Worm (Caenorhabditis elegans) whole organism, L2 larva: ENCODE measurements around the gene F29A7.4.

ENCODE experiments used
- C34F6.9 ChIP-seq: fragments of 150-350 bp; optimal IDR thresholded peaks from 2 replicates; lab custom pipeline; 2014; ENCODE audit warnings: missing biosample characterization, missing genetic modification characterization
- F13H6.1 ChIP-seq: sonication (generic microtip); optimal IDR thresholded peaks from 2 replicates; lab custom pipeline; 2016; ENCODE audit warnings: missing genetic modification characterization, missing compliant biosample characterization
- R02D3.7 ChIP-seq: fragments of 150-350 bp; optimal IDR thresholded peaks from 2 replicates; lab custom pipeline; 2014; ENCODE audit warnings: missing biosample characterization, missing genetic modification characterization
- Y55F3AM.14 ChIP-seq: fragments of 200-800 bp; sonication (Bioruptor generic); optimal IDR thresholded peaks from 2 replicates; lab custom pipeline; 2018; ENCODE audit warnings: mild to moderate bottlenecking, missing genetic modification characterization, missing compliant biosample characterization
- ZK546.5 ChIP-seq: sonication (generic microtip); optimal IDR thresholded peaks from 2 replicates; lab custom pipeline; 2017; ENCODE audit warnings: missing biosample characterization, missing genetic modification characterization
- alr-1 ChIP-seq: fragments of 150-350 bp; optimal IDR thresholded peaks from 2 replicates; lab custom pipeline; 2014; ENCODE audit warnings: missing biosample characterization, missing genetic modification characterization
- aly-2 ChIP-seq: fragments of 150-350 bp; optimal IDR thresholded peaks from 2 replicates; lab custom pipeline; 2014; ENCODE audit warnings: missing biosample characterization, missing genetic modification characterization
- ama-1 ChIP-seq: fragments of 150-350 bp; optimal IDR thresholded peaks from 2 replicates; lab custom pipeline; 2018; ENCODE audit warnings: inconsistent platforms
- blmp-1 ChIP-seq: sonication (generic microtip); optimal IDR thresholded peaks from 2 replicates; lab custom pipeline; 2017; ENCODE audit warnings: missing genetic modification characterization, mild to moderate bottlenecking, missing compliant biosample characterization, antibody characterized with exemption, moderate library complexity; ENCODE audit not compliant: insufficient read depth
- ceh-16 ChIP-seq: fragments of 150-350 bp; optimal IDR thresholded peaks from 2 replicates; lab custom pipeline; 2014; ENCODE audit warnings: missing biosample characterization, missing genetic modification characterization
- ceh-82 ChIP-seq: fragments of 150-350 bp; optimal IDR thresholded peaks from 2 replicates; lab custom pipeline; 2014; ENCODE audit warnings: missing biosample characterization, missing genetic modification characterization
- crh-2 ChIP-seq: sonication (generic microtip); optimal IDR thresholded peaks from 2 replicates; lab custom pipeline; 2017; ENCODE audit warnings: missing biosample characterization, missing genetic modification characterization
- dmd-4 ChIP-seq: sonication (generic microtip); optimal IDR thresholded peaks from 2 replicates; lab custom pipeline; 2017; ENCODE audit warnings: missing biosample characterization, missing genetic modification characterization
- egl-27 ChIP-seq: sonication (generic microtip); optimal IDR thresholded peaks from 3 replicates; lab custom pipeline; 2017; ENCODE audit warnings: missing biosample characterization, missing genetic modification reagents, missing genetic modification characterization
- elt-1 ChIP-seq: fragments of 150-350 bp; optimal IDR thresholded peaks from 2 replicates; lab custom pipeline; 2014; ENCODE audit warnings: missing biosample characterization, missing genetic modification characterization
- elt-3 ChIP-seq: sonication (generic microtip); optimal IDR thresholded peaks from 2 replicates; lab custom pipeline; 2017; ENCODE audit warnings: missing biosample characterization, missing genetic modification characterization
- fos-1 ChIP-seq: fragments of 150-350 bp; optimal IDR thresholded peaks from 2 replicates; lab custom pipeline; 2014; ENCODE audit warnings: missing biosample characterization, missing genetic modification characterization
- gmeb-1 ChIP-seq: fragments of 150-350 bp; optimal IDR thresholded peaks from 2 replicates; lab custom pipeline; 2014; ENCODE audit warnings: missing biosample characterization, missing genetic modification characterization
- lin-11 ChIP-seq: fragments of 150-350 bp; sonication (generic microtip); optimal IDR thresholded peaks from 2 replicates; lab custom pipeline; 2014; ENCODE audit warnings: missing biosample characterization, missing genetic modification characterization, inconsistent platforms, mixed read lengths
- lin-13 ChIP-seq: fragments of 150-350 bp; optimal IDR thresholded peaks from 2 replicates; lab custom pipeline; 2014; ENCODE audit warnings: missing biosample characterization, missing genetic modification reagents, missing genetic modification characterization
- lin-39 ChIP-seq: fragments of 150-350 bp; optimal IDR thresholded peaks from 2 replicates; lab custom pipeline; 2014; ENCODE audit warnings: missing biosample characterization, missing genetic modification reagents, missing genetic modification characterization
- lsy-2 ChIP-seq, 2 experiments: fragments of 150-350 bp in 1 of 2; sonication (generic microtip) in 1 of 2; optimal IDR thresholded peaks; 2 replicates each; lab custom pipeline; 2014 to 2017; ENCODE audit warnings: missing biosample characterization in 2 of 2, missing genetic modification characterization in 2 of 2
- mab-5 ChIP-seq: fragments of 150-350 bp; optimal IDR thresholded peaks from 2 replicates; lab custom pipeline; 2014; ENCODE audit warnings: missing biosample characterization, missing genetic modification characterization
- mbf-1 ChIP-seq: sonication (generic microtip); optimal IDR thresholded peaks from 2 replicates; lab custom pipeline; 2017; ENCODE audit warnings: missing biosample characterization, missing genetic modification characterization
- mdl-1 ChIP-seq, 2 experiments: fragments of 150-350 bp in 1 of 2; sonication (generic microtip) in 1 of 2; optimal IDR thresholded peaks; 2 replicates each; lab custom pipeline; 2017; ENCODE audit warnings: missing biosample characterization in 2 of 2, missing genetic modification characterization in 2 of 2
- nhr-10 ChIP-seq: sonication (generic microtip); optimal IDR thresholded peaks from 2 replicates; lab custom pipeline; 2017; ENCODE audit warnings: missing biosample characterization, missing genetic modification characterization
- nhr-11 ChIP-seq: fragments of 150-350 bp; optimal IDR thresholded peaks from 2 replicates; lab custom pipeline; 2014; ENCODE audit warnings: missing biosample characterization, missing genetic modification characterization
- nhr-12 ChIP-seq: fragments of 150-350 bp; optimal IDR thresholded peaks from 2 replicates; lab custom pipeline; 2014; ENCODE audit warnings: missing biosample characterization, missing genetic modification characterization
- nhr-129 ChIP-seq: fragments of 150-350 bp; optimal IDR thresholded peaks from 2 replicates; lab custom pipeline; 2014; ENCODE audit warnings: missing biosample characterization, missing genetic modification characterization
- nhr-21 ChIP-seq: fragments of 150-350 bp; optimal IDR thresholded peaks from 2 replicates; lab custom pipeline; 2014; ENCODE audit warnings: missing biosample characterization, missing genetic modification characterization
- nhr-23 ChIP-seq: fragments of 150-350 bp; optimal IDR thresholded peaks from 2 replicates; lab custom pipeline; 2014; ENCODE audit warnings: missing biosample characterization, missing genetic modification reagents, missing genetic modification characterization
- nhr-237 ChIP-seq: fragments of 150-350 bp; optimal IDR thresholded peaks from 2 replicates; lab custom pipeline; 2014; ENCODE audit warnings: missing biosample characterization, missing genetic modification characterization
- nhr-25 ChIP-seq: fragments of 150-350 bp; sonication (generic microtip); optimal IDR thresholded peaks from 3 replicates; lab custom pipeline; 2014; ENCODE audit warnings: missing biosample characterization, missing genetic modification characterization
- nhr-6 ChIP-seq: fragments of 150-350 bp; optimal IDR thresholded peaks from 2 replicates; lab custom pipeline; 2014; ENCODE audit warnings: missing biosample characterization, missing genetic modification characterization
- nhr-77 ChIP-seq: fragments of 150-350 bp; optimal IDR thresholded peaks from 2 replicates; lab custom pipeline; 2014; ENCODE audit warnings: missing biosample characterization, missing genetic modification characterization
- peb-1 ChIP-seq: fragments of 150-350 bp; optimal IDR thresholded peaks from 2 replicates; lab custom pipeline; 2014; ENCODE audit warnings: missing biosample characterization, missing genetic modification characterization
- sem-4 ChIP-seq: fragments of 150-350 bp; optimal IDR thresholded peaks from 2 replicates; lab custom pipeline; 2014; ENCODE audit warnings: missing biosample characterization, missing genetic modification reagents, missing genetic modification characterization
- skn-1 ChIP-seq: sonication (generic microtip); optimal IDR thresholded peaks from 2 replicates; lab custom pipeline; 2017; ENCODE audit warnings: missing biosample characterization, missing genetic modification characterization
- sma-3 ChIP-seq: sonication (generic microtip); optimal IDR thresholded peaks from 2 replicates; lab custom pipeline; 2016; ENCODE audit warnings: missing genetic modification reagents, missing genetic modification characterization, missing compliant biosample characterization
- sma-9 ChIP-seq, 2 experiments: fragments of 150-350 bp in 1 of 2; sonication (generic microtip) in 1 of 2; optimal IDR thresholded peaks; 2 replicates each; lab custom pipeline; 2014 to 2016; ENCODE audit warnings: missing genetic modification characterization in 2 of 2, mild to moderate bottlenecking in 1 of 2, missing biosample characterization in 1 of 2, missing compliant biosample characterization in 1 of 2, missing genetic modification reagents in 1 of 2, moderate library complexity in 1 of 2
- snpc-4 ChIP-seq: fragments of 150-350 bp; optimal IDR thresholded peaks from 2 replicates; lab custom pipeline; 2014; ENCODE audit warnings: missing biosample characterization, missing genetic modification characterization
- unc-39 ChIP-seq: fragments of 150-350 bp; optimal IDR thresholded peaks from 2 replicates; lab custom pipeline; 2014; ENCODE audit warnings: missing biosample characterization, missing genetic modification characterization
- unc-55 ChIP-seq: fragments of 150-350 bp; sonication (generic microtip); optimal IDR thresholded peaks from 3 replicates; lab custom pipeline; 2014; ENCODE audit warnings: missing biosample characterization, missing genetic modification reagents, missing genetic modification characterization
- unc-62 ChIP-seq: fragments of 150-350 bp; optimal IDR thresholded peaks from 2 replicates; lab custom pipeline; 2014; ENCODE audit warnings: missing biosample characterization, missing genetic modification reagents, missing genetic modification characterization
- zag-1 ChIP-seq: fragments of 150-350 bp; optimal IDR thresholded peaks from 2 replicates; lab custom pipeline; 2014; ENCODE audit warnings: missing biosample characterization, missing genetic modification characterization
- ztf-1 ChIP-seq: fragments of 200-800 bp; sonication (Bioruptor generic); conservative IDR thresholded peaks from 2 replicates; pipeline ENCODE4 v1.3.6; 2022; ENCODE audit warnings: missing genetic modification characterization, missing compliant biosample characterization
- ztf-11 ChIP-seq: sonication (generic microtip); optimal IDR thresholded peaks from 2 replicates; lab custom pipeline; 2017; ENCODE audit warnings: missing biosample characterization, missing genetic modification characterization
- ztf-4 ChIP-seq: fragments of 150-350 bp; optimal IDR thresholded peaks from 2 replicates; lab custom pipeline; 2014; ENCODE audit warnings: missing biosample characterization, missing genetic modification characterization

F29A7.4 gene

DNA sequence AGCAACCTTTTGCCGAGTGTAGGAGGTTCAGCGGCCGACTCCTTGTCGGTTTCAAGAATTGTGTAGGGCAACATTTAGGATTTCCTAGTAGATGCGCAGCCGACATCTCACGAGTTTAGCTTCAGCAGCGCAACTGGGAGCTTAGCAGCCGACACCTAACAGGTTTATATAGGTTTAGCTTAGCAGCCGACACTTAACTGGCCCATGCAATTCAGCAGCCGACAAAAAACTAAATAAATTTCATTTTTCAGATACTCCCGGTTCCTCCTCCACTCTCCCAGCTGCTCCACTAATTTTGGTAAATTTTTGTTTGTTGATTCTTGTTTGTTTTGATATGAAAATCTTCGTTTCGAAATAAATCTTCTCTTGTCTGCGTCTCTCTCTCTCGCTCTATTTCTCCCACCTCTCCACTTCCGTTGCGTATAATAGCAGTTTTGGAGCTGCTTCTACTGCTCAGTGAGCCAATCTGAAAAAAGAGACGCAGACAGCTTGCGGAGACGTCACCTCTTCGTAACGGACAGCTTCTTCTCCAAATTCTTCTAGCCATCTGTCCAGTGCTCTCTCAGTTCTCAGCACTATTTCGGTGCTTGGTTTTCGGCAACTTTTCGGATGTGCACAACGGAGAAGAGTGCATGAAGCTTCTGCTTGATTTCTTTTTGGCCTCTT, 1.7 kb upstream of the F29A7.4 start:
- TF ChIP-seq dmd-4 (tag; lab: Kevin White, UChicago) (no peak), gmeb-1 (no peak), nhr-10 (tag; lab: Kevin White, UChicago) (no peak), snpc-4 (tag; lab: Kevin White, UChicago) (peak; percentile 65), fos-1 (tag; lab: Kevin White, UChicago) (no peak), nhr-12 (tag; lab: Kevin White, UChicago) (no peak), ceh-82 (tag; lab: Kevin White, UChicago) (peak; percentile 56), ceh-16 (tag; lab: Kevin White, UChicago) (no peak), skn-1 (no peak), ztf-1 (GFP tag; lab: Robert Waterston, UW) (no peak), ZK546.5 (tag; lab: Kevin White, UChicago) (no peak), lin-13 (no peak), blmp-1 (tag; lab: Kevin White, UChicago) (no peak), lsy-2 (tag; optimal IDR thresholded peaks at IDR 0.05; lab: Kevin White, UChicago) (peak; percentile 22 to 68), Y55F3AM.14 (GFP tag; lab: Kevin White, UChicago) (no peak), unc-62 (GFP tag; lab: Kevin White, UChicago) (no peak), mbf-1 (tag; lab: Kevin White, UChicago) (no peak), R02D3.7 (tag; lab: Kevin White, UChicago) (no peak), C34F6.9 (peak; percentile 90), nhr-77 (tag; lab: Kevin White, UChicago) (no peak), unc-39 (tag; lab: Kevin White, UChicago) (no peak), sem-4 (no peak), ztf-11 (tag; lab: Kevin White, UChicago) (no peak), ama-1 (no peak), nhr-11 (tag; lab: Kevin White, UChicago) (no peak), F13H6.1 (peak; percentile 74), sma-9 (GFP tag; optimal IDR thresholded peaks at IDR 0.05; lab: Kevin White, UChicago) (no peak), sma-9 (tag; optimal IDR thresholded peaks at IDR 0.05; lab: Kevin White, UChicago) (no peak), mdl-1 (tag; optimal IDR thresholded peaks at IDR 0.05; lab: Kevin White, UChicago) (peak in 1 of 2 experiments; percentile 41), lin-39 (no peak), sma-3 (GFP tag; lab: Kevin White, UChicago) (no peak), ztf-4 (tag; lab: Kevin White, UChicago) (no peak), nhr-21 (tag; lab: Kevin White, UChicago) (no peak), elt-3 (tag; lab: Kevin White, UChicago) (no peak), crh-2 (tag; lab: Kevin White, UChicago) (peak; percentile 28), aly-2 (tag; lab: Kevin White, UChicago) (no peak), alr-1 (tag; lab: Kevin White, UChicago) (no peak), nhr-129 (tag; lab: Kevin White, UChicago) (peak; percentile 73), nhr-25 (tag; lab: Kevin White, UChicago) (no peak), peb-1 (tag; lab: Kevin White, UChicago) (no peak), elt-1 (tag; lab: Kevin White, UChicago) (no peak), egl-27 (tag; lab: Kevin White, UChicago) (peak; percentile 23), nhr-6 (tag; lab: Kevin White, UChicago) (peak; percentile 15), nhr-237 (tag; lab: Kevin White, UChicago) (no peak), mab-5 (tag; lab: Kevin White, UChicago) (peak; percentile 29), zag-1 (peak; percentile 82), lin-11 (peak; percentile 45), nhr-23 (tag; lab: Kevin White, UChicago) (no peak), unc-55 (peak; percentile 87)
- TF ChIP-seq, all 48 proteins: peak for 14
